Worm (Caenorhabditis elegans) whole organism, L4/young adult: ENCODE data around the gene T16G1.13.

Experiments
- dao-5 ChIP-seq: sonication (generic microtip); optimal IDR thresholded peaks from 2 replicates; lab custom pipeline; 2016; ENCODE audit warnings: missing genotype, missing genetic modification characterization, moderate library complexity, missing compliant biosample characterization
- him-1 ChIP-seq: sonication (generic microtip); optimal IDR thresholded peaks from 2 replicates; lab custom pipeline; 2016; ENCODE audit warnings: missing genotype, missing genetic modification reagents, missing genetic modification characterization, missing compliant biosample characterization

- TF ChIP-seq dao-5 (tag; lab: Kevin White, UChicago) = no peak
- no peak for TF ChIP-seq him-1
Observed at ce11 chrV:12992891-12993290, 43.2 kb downstream of the T16G1.13 start, which contains the start of the genes F15B9.11 and dsl-7.
